Worm (Caenorhabditis elegans) whole organism, L2 larva: ENCODE results near the gene F58B4.5.

Source experiments
- Y55F3AM.14 ChIP-seq: fragments of 200-800 bp; sonication (Bioruptor generic); optimal IDR thresholded peaks from 2 replicates; lab custom pipeline; 2018; ENCODE audit warnings: mild to moderate bottlenecking, missing genetic modification characterization, missing compliant biosample characterization
- dmd-4 ChIP-seq: sonication (generic microtip); optimal IDR thresholded peaks from 2 replicates; lab custom pipeline; 2017; ENCODE audit warnings: missing biosample characterization, missing genetic modification characterization
- fos-1 ChIP-seq: fragments of 150-350 bp; optimal IDR thresholded peaks from 2 replicates; lab custom pipeline; 2014; ENCODE audit warnings: missing biosample characterization, missing genetic modification characterization
- lin-11 ChIP-seq: fragments of 150-350 bp; sonication (generic microtip); optimal IDR thresholded peaks from 2 replicates; lab custom pipeline; 2014; ENCODE audit warnings: missing biosample characterization, missing genetic modification characterization, inconsistent platforms, mixed read lengths
- lsy-2 ChIP-seq, 2 experiments: fragments of 150-350 bp in 1 of 2; sonication (generic microtip) in 1 of 2; optimal IDR thresholded peaks; 2 replicates each; lab custom pipeline; 2014 to 2017; ENCODE audit warnings: missing biosample characterization in 2 of 2, missing genetic modification characterization in 2 of 2
- nhr-11 ChIP-seq: fragments of 150-350 bp; optimal IDR thresholded peaks from 2 replicates; lab custom pipeline; 2014; ENCODE audit warnings: missing biosample characterization, missing genetic modification characterization
- unc-39 ChIP-seq: fragments of 150-350 bp; optimal IDR thresholded peaks from 2 replicates; lab custom pipeline; 2014; ENCODE audit warnings: missing biosample characterization, missing genetic modification characterization
- unc-55 ChIP-seq: fragments of 150-350 bp; sonication (generic microtip); optimal IDR thresholded peaks from 3 replicates; lab custom pipeline; 2014; ENCODE audit warnings: missing biosample characterization, missing genetic modification reagents, missing genetic modification characterization
- unc-62 ChIP-seq: fragments of 150-350 bp; optimal IDR thresholded peaks from 2 replicates; lab custom pipeline; 2014; ENCODE audit warnings: missing biosample characterization, missing genetic modification reagents, missing genetic modification characterization

- TF ChIP-seq lsy-2 (tag; optimal IDR thresholded peaks at IDR 0.05; lab: Kevin White, UChicago), result no peak
- TF ChIP-seq Y55F3AM.14 (GFP tag; lab: Kevin White, UChicago), result no peak
- no peak for TF ChIP-seq lin-11 (tag; lab: Kevin White, UChicago)
- no peak for TF ChIP-seq fos-1 (tag; lab: Kevin White, UChicago)
- TF ChIP-seq dmd-4 (tag; lab: Kevin White, UChicago), result no peak
- TF ChIP-seq nhr-11 (tag; lab: Kevin White, UChicago), result no peak
- no peak for TF ChIP-seq unc-55 (GFP tag; lab: Kevin White, UChicago)
- TF ChIP-seq unc-39 (tag; lab: Kevin White, UChicago), result no peak
- no peak for TF ChIP-seq unc-62 (GFP tag; lab: Kevin White, UChicago)
Observed at ce11 chrV:10898629-10899028, 33.9 kb upstream of the F58B4.5 start.
